Worm (Caenorhabditis elegans): ENCODE measurements around the gene T24H7.2.

ce11 chrII:6248503-6248902 is 1.4 kb downstream of the T24H7.2 start:
- TF ChIP-seq pqm-1 (tag; optimal IDR thresholded peaks at IDR 0.05) = peak; percentile 24
- no peak for TF ChIP-seq ama-1 (optimal IDR thresholded peaks at IDR 0.05)
- TF ChIP-seq mdl-1 (tag; optimal IDR thresholded peaks at IDR 0.05) = no peak
- TF ChIP-seq lin-39 (tag; optimal IDR thresholded peaks at IDR 0.05) = peak; percentile 82
- no peak for TF ChIP-seq elt-1 (tag; optimal IDR thresholded peaks at IDR 0.05)
- TF ChIP-seq zag-1 (tag; optimal IDR thresholded peaks at IDR 0.05) = no peak
- TF ChIP-seq nhr-28 (tag; optimal IDR thresholded peaks at IDR 0.05) = no peak
- TF ChIP-seq aly-2 (tag; optimal IDR thresholded peaks at IDR 0.05) = no peak
- peak; percentile 85 for TF ChIP-seq pha-4 (tag; optimal IDR thresholded peaks at IDR 0.05)
- no peak for TF ChIP-seq nhr-11 (tag; optimal IDR thresholded peaks at IDR 0.05)
